Fruit fly (Drosophila melanogaster): Measurements from ENCODE around the gene inaF-D.

inaF-D gene

dm6 chrX:11714529-11715262 is 14.2 kb downstream of the inaF-D start (continued):
- TF ChIP-seq Sry-β (GFP tag; optimal IDR thresholded peaks at IDR 0.05) (no peak), gfzf (GFP tag; optimal IDR thresholded peaks at IDR 0.05) (no peak), CG17328 (GFP tag; IDR thresholded peaks at IDR 0.05) (no peak), CG8281 (tag; optimal IDR thresholded peaks at IDR 0.05) (no peak), sug (tag; optimal IDR thresholded peaks at IDR 0.05) (peak; percentile 45), inv (GFP tag; IDR thresholded peaks at IDR 0.05; ENCODE audit: partially characterized antibody) (no peak), stc (GFP tag; IDR thresholded peaks at IDR 0.05) (peak; percentile 73; the same call in 1 of the 2 replicates), CG11093 (GFP tag; IDR thresholded peaks at IDR 0.05) (peak; percentile 70), CG15011 (GFP tag; optimal IDR thresholded peaks at IDR 0.05) (peak; percentile 38), lmd (GFP tag; IDR thresholded peaks at IDR 0.05) (peak; percentile 80), TFAM (GFP tag; optimal IDR thresholded peaks at IDR 0.05) (no peak), en (GFP tag; optimal IDR thresholded peaks at IDR 0.05) (no peak), CG1647 (GFP tag; optimal IDR thresholded peaks at IDR 0.05) (no peak), CoRest (tag; optimal IDR thresholded peaks at IDR 0.05) (peak; percentile 65), CG1602 (GFP tag; optimal IDR thresholded peaks at IDR 0.05) (no peak), CG13296 (GFP tag; optimal IDR thresholded peaks at IDR 0.05) (peak; percentile 62), chm (GFP tag; IDR thresholded peaks at IDR 0.05) (peak; percentile 42; the same call in 1 of the 2 replicates), Ets65A (GFP tag) (peak; percentile 97), Mrtf (GFP tag; IDR thresholded peaks at IDR 0.05) (peak; percentile 66), CG4424 (GFP tag; optimal IDR thresholded peaks at IDR 0.05) (no peak), cas (GFP tag; IDR thresholded peaks at IDR 0.05) (peak; percentile 41; the same call in 1 of the 2 replicates), CG8478 (optimal IDR thresholded peaks at IDR 0.05) (no peak), sens (GFP tag) (peak; percentile 81), pum (GFP tag; optimal IDR thresholded peaks at IDR 0.05) (peak; percentile 63), dati (GFP tag; IDR thresholded peaks at IDR 0.05) (0 out of 2 replicates have a peak, but pooled peaks have one; percentile 15), disco-r (GFP tag; optimal IDR thresholded peaks at IDR 0.05) (peak; percentile 52), CG11560 (tag; IDR thresholded peaks at IDR 0.05) (peak; percentile 47; the same call in 2 of the 3 replicates), gsb-n (tag; optimal IDR thresholded peaks at IDR 0.05) (peak; percentile 51), Lim3 (GFP tag; IDR thresholded peaks at IDR 0.05) (no peak), Dad (GFP tag; optimal IDR thresholded peaks at IDR 0.05) (peak; percentile 76), CG9727 (GFP tag; optimal IDR thresholded peaks at IDR 0.05) (peak; percentile 54)

- TF ChIP-seq CG8089 (GFP tag; optimal IDR thresholded peaks at IDR 0.05) (no peak), ab (GFP tag; optimal IDR thresholded peaks at IDR 0.05) (no peak), NC2α (GFP tag; optimal IDR thresholded peaks at IDR 0.05) (no peak), dm (GFP tag; optimal IDR thresholded peaks at IDR 0.05) (no peak), D19A (tag; optimal IDR thresholded peaks at IDR 0.05) (no peak), Spps (tag; optimal IDR thresholded peaks at IDR 0.05) (no peak), mam (GFP tag; optimal IDR thresholded peaks at IDR 0.05) (no peak), shn (GFP tag; optimal IDR thresholded peaks at IDR 0.05) (no peak), CG9437 (GFP tag; optimal IDR thresholded peaks at IDR 0.05) (no peak), Sry-δ (GFP tag; optimal IDR thresholded peaks at IDR 0.05) (no peak), NK7.1 (GFP tag; optimal IDR thresholded peaks at IDR 0.05) (no peak), CG31224 (GFP tag; IDR thresholded peaks at IDR 0.05) (no peak), Bdp1 (GFP tag; optimal IDR thresholded peaks at IDR 0.05) (no peak), CG10543 (GFP tag; optimal IDR thresholded peaks at IDR 0.05) (peak; percentile 61), Gsc (GFP tag; IDR thresholded peaks at IDR 0.05) (no peak), luna (GFP tag; optimal IDR thresholded peaks at IDR 0.05) (no peak), CG7271 (tag; optimal IDR thresholded peaks at IDR 0.05) (no peak), CG6272 (GFP tag; IDR thresholded peaks at IDR 0.05) (no peak), CG10979 (tag; optimal IDR thresholded peaks at IDR 0.05) (no peak), Mes4 (GFP tag; optimal IDR thresholded peaks at IDR 0.05) (no peak), nmo (GFP tag; optimal IDR thresholded peaks at IDR 0.05) (no peak), Dad (GFP tag; optimal IDR thresholded peaks at IDR 0.05) (no peak)
These were observed 14.9 kb downstream of the inaF-D start for dm6 chrX:11713808-11714528.

All from whole organism, embryonic.